Fruit fly (Drosophila melanogaster) whole organism, larva: ENCODE data around the gene SPARC.

Source experiments
- noc ChIP-seq: fragments of 200-800 bp; sonication (Bioruptor generic); optimal IDR thresholded peaks from 3 replicates; lab custom pipeline; 2019; ENCODE audit warnings: missing biosample characterization, mild to moderate bottlenecking, missing genetic modification characterization, moderate library complexity

Gene SPARC

dm6 chr3R:26871852-26872251 lies at the start of gene SPARC:
TSS of gene SPARC (minus strand) at chr3R:26871995.
- TF ChIP-seq noc (tag; lab: Kevin White, UChicago): no peak

DNA sequence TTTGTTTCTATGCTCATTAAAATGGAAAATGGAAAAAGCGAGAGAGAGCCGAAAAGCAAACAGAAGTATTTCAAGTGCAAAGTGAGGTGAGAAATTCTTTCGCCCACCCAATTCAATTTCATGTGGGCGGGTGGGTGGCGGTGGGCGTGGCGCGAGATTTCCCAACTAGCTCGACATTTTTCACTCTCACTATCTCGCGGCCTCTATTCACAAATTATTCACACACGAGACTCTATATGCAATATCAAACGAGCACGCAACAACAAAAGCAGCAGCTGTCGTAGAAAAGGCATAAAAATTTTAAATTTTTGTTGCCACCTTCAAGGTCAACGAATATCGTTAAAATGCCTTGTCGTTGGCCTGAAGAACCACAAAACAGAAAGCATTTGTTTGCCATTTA lies 47.1 kb upstream of the SPARC start:
- no peak for TF ChIP-seq noc (tag; lab: Kevin White, UChicago)

DNA sequence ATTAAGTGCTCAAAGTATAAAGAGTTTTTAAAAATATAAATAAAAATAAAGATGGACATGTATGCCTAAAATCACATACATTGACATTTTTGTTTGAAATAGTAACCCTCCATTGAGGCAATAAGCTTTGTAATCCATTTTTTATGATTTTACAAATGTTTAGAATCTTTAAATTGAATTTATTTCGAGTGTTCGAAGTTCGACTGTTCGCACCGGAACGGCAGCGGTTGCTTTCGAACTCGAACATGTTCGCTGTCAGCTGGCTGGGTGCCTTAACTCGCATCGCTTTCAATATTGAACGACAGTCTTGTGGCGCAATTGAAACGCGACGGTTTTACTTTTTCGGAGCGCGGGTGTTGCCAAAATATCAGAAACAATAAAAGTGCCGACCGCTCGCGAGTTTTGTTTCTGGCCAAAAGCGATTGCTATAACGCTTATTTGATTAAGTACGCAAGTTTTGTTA lies 43.7 kb upstream of the SPARC start, which contains the start of gene CG46339:
CG46339 (plus strand) TSS at position 299 of the 463 bp plus-strand sequence.
- peak; percentile 52 for TF ChIP-seq noc (tag; lab: Kevin White, UChicago)

dm6 chr3R:26912615-26913014 lies 40.8 kb upstream of the SPARC start, which contains the start of gene Ets97D:
TSS of gene Ets97D (minus strand) at chr3R:26912886.
- TF ChIP-seq noc (tag; lab: Kevin White, UChicago): no peak

DNA sequence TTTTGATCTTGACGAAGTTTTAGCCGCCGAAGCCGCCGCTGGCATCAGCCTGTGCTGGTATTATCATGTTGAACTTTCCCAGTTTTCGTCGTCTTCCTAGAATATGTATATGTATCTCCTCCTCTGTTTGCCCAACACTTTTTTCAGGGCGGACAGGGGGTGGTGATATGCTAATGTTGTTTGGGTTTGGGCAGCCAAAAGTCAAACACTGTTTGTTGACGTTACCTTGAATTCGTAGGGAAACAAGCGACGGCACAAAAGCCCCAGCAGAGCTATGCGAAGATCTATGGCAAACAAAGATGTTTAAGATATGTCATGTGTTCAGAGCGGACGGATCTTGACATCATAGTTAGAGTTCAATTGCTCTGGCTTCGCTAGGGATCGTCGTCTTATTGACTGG lies 37.0 kb upstream of the SPARC start:
- no peak for TF ChIP-seq noc (tag; lab: Kevin White, UChicago)

- no peak for TF ChIP-seq noc (tag; lab: Kevin White, UChicago)
Measured at dm6 chr3R:26906711-26907510, 35.1 kb upstream of the SPARC start.

dm6 chr3R:26906034-26906433 lies 34.2 kb upstream of the SPARC start:
- no peak for TF ChIP-seq noc (tag; lab: Kevin White, UChicago)

- TF ChIP-seq noc (tag; lab: Kevin White, UChicago): no peak
Measured at dm6 chr3R:26899982-26900381, 28.2 kb upstream of the SPARC start.

- TF ChIP-seq noc (tag; lab: Kevin White, UChicago): no peak
Measured at dm6 chr3R:26897302-26897701, 25.5 kb upstream of the SPARC start.

dm6 chr3R:26896260-26896659 lies 24.5 kb upstream of the SPARC start:
- no peak for TF ChIP-seq noc (tag; lab: Kevin White, UChicago)

dm6 chr3R:26893621-26894316 lies 22.0 kb upstream of the SPARC start:
- TF ChIP-seq noc (tag; lab: Kevin White, UChicago): no peak

dm6 chr3R:26892764-26893163 lies 21.0 kb upstream of the SPARC start:
- no peak for TF ChIP-seq noc (tag; lab: Kevin White, UChicago)

dm6 chr3R:26890499-26890898 lies 18.7 kb upstream of the SPARC start:
- TF ChIP-seq noc (tag; lab: Kevin White, UChicago): no peak

dm6 chr3R:26890088-26890487 lies 18.3 kb upstream of the SPARC start:
- no peak for TF ChIP-seq noc (tag; lab: Kevin White, UChicago)

- TF ChIP-seq noc (tag; lab: Kevin White, UChicago): no peak
Measured at dm6 chr3R:26888086-26888724, 16.4 kb upstream of the SPARC start.

DNA sequence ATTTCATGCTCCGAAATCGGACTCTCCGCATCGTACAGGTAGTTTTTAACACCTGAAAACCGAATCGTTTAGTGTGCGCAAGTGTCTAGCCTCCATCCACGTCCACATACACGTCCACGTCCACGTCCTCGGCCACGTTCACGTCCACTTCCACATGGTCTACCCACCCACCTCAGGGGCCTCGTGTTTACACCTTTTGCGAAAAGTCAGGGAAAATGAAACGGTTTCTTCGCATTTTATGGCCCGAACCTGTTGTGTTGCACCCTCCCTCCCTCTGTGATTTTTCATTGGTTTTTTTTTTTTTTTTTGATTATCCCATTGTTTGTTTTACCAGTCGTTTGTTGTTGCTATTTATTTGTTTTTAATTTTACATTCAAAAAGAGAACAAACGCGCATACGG lies 15.4 kb upstream of the SPARC start:
- TF ChIP-seq noc (tag; lab: Kevin White, UChicago): no peak
